Worm (Caenorhabditis elegans): Measurements from ENCODE around the gene ndnf-1.

ndnf-1 gene

ce11 chrIV:3018588-3018987 is 10.2 kb downstream of the ndnf-1 start:
- no peak for TF ChIP-seq hlh-13 (GFP tag; optimal IDR thresholded peaks at IDR 0.05)
- TF ChIP-seq elt-4 (tag; optimal IDR thresholded peaks at IDR 0.05), result no peak
- no peak for TF ChIP-seq fkh-6 (tag; optimal IDR thresholded peaks at IDR 0.05)
- no peak for TF ChIP-seq ets-4 (tag; optimal IDR thresholded peaks at IDR 0.05)
- no peak for TF ChIP-seq C38D4.7 (GFP tag; optimal IDR thresholded peaks at IDR 0.05)
- TF ChIP-seq ceh-2 (tag; optimal IDR thresholded peaks at IDR 0.05), result no peak
- no peak for TF ChIP-seq ceh-22 (tag; optimal IDR thresholded peaks at IDR 0.05)

ce11 chrIV:3016202-3016601 is 12.5 kb downstream of the ndnf-1 start:
- TF ChIP-seq hlh-15 (tag; optimal IDR thresholded peaks at IDR 0.05) (no peak), mec-3 (tag; optimal IDR thresholded peaks at IDR 0.05; ENCODE audit: borderline replicate concordance) (no peak), hlh-13 (GFP tag; optimal IDR thresholded peaks at IDR 0.05) (no peak), pat-9 (tag; optimal IDR thresholded peaks at IDR 0.05) (no peak), fkh-6 (tag; optimal IDR thresholded peaks at IDR 0.05) (no peak), elt-4 (tag; optimal IDR thresholded peaks at IDR 0.05) (no peak), ceh-31 (tag; optimal IDR thresholded peaks at IDR 0.05) (no peak)

- TF ChIP-seq elt-2 (tag; optimal IDR thresholded peaks at IDR 0.05), result no peak
- no peak for TF ChIP-seq ceh-31 (tag; optimal IDR thresholded peaks at IDR 0.05)
- TF ChIP-seq rnt-1 (tag; optimal IDR thresholded peaks at IDR 0.05), result peak; percentile 44
- TF ChIP-seq elt-4 (tag; optimal IDR thresholded peaks at IDR 0.05), result no peak
- TF ChIP-seq mec-3 (tag; optimal IDR thresholded peaks at IDR 0.05; ENCODE audit: borderline replicate concordance), result no peak
- TF ChIP-seq tbx-2 (tag; optimal IDR thresholded peaks at IDR 0.05), result peak; percentile 13
- no peak for TF ChIP-seq pha-4 (tag; optimal IDR thresholded peaks at IDR 0.05)
- peak; percentile 95 for TF ChIP-seq unc-55 (GFP tag; optimal IDR thresholded peaks at IDR 0.05)
These were observed 14.1 kb downstream of the ndnf-1 start for ce11 chrIV:3014610-3015009.

- peak; percentile 81 for TF ChIP-seq nfya-1 (tag; optimal IDR thresholded peaks at IDR 0.05)
- no peak for TF ChIP-seq pqm-1 (tag; optimal IDR thresholded peaks at IDR 0.05)
These were observed 16.2 kb downstream of the ndnf-1 start, which contains the start of the genes Y54G2A.28 and vrp-1 for ce11 chrIV:3012374-3013142. TSS of gene Y54G2A.28 (minus strand) at chrIV:3012421. TSS of gene vrp-1 (plus strand) at chrIV:3012587.

ce11 chrIV:3011647-3012046 is 17.1 kb downstream of the ndnf-1 start:
- no peak for TF ChIP-seq elt-2 (tag; optimal IDR thresholded peaks at IDR 0.05)

- TF ChIP-seq ceh-22 (tag; optimal IDR thresholded peaks at IDR 0.05) (no peak), dve-1 (tag; optimal IDR thresholded peaks at IDR 0.05) (no peak), rnt-1 (tag; optimal IDR thresholded peaks at IDR 0.05) (no peak), pat-9 (tag; optimal IDR thresholded peaks at IDR 0.05) (no peak), ets-4 (tag; optimal IDR thresholded peaks at IDR 0.05) (no peak), T23F11.4 (GFP tag; optimal IDR thresholded peaks at IDR 0.05) (no peak), eyg-1 (tag; optimal IDR thresholded peaks at IDR 0.05) (no peak), ceh-6 (GFP tag; optimal IDR thresholded peaks at IDR 0.05) (no peak), nhr-232 (tag; optimal IDR thresholded peaks at IDR 0.05) (no peak)
These were observed 19.9 kb downstream of the ndnf-1 start, which contains the start of gene Y54G2A.73 for ce11 chrIV:3008828-3009227. TSS of gene Y54G2A.73 (minus strand) at chrIV:3008892.

- TF ChIP-seq F13H6.1 (tag; optimal IDR thresholded peaks at IDR 0.05) (no peak), tbx-2 (tag; optimal IDR thresholded peaks at IDR 0.05) (no peak), ref-2 (tag; optimal IDR thresholded peaks at IDR 0.05) (no peak), nhr-11 (tag; optimal IDR thresholded peaks at IDR 0.05) (no peak), zip-5 (tag; optimal IDR thresholded peaks at IDR 0.05) (no peak), eyg-1 (tag; optimal IDR thresholded peaks at IDR 0.05) (no peak)
These were observed 25.9 kb downstream of the ndnf-1 start for ce11 chrIV:3002807-3003206.
